Worm (Caenorhabditis elegans) whole organism, midembryonic: ENCODE results near the gene D2024.5.

Source experiments
- T22C8.4 ChIP-seq: fragments of 200-800 bp; sonication (Bioruptor generic); IDR thresholded peaks from 2 replicates; pipeline ENCODE4 v1.3.6; 2022; ENCODE audit warnings: missing genetic modification characterization, missing compliant biosample characterization
- cog-1 ChIP-seq: sonication (generic microtip); optimal IDR thresholded peaks from 2 replicates; lab custom pipeline; 2016; ENCODE audit warnings: missing genetic modification characterization, missing compliant biosample characterization
- flt-1 ChIP-seq: fragments of 200-800 bp; sonication (Bioruptor generic); IDR thresholded peaks from 2 replicates; pipeline ENCODE4 v1.3.6; 2022; ENCODE audit warnings: missing genetic modification characterization, missing compliant biosample characterization
- klf-2 ChIP-seq: fragments of 200-800 bp; sonication (Bioruptor generic); conservative IDR thresholded peaks from 2 replicates; pipeline ENCODE4 v1.3.6; 2022; ENCODE audit warnings: missing genetic modification reagents, missing genetic modification characterization, missing compliant biosample characterization
- med-1 ChIP-seq: sonication (generic microtip); optimal IDR thresholded peaks from 2 replicates; lab custom pipeline; 2017; ENCODE audit warnings: missing genetic modification characterization, mild to moderate bottlenecking, missing compliant biosample characterization, antibody characterized with exemption, missing genetic modification reagents; ENCODE audit not compliant: insufficient read depth
- ref-1 ChIP-seq: fragments of 200-800 bp; sonication (Bioruptor generic); conservative IDR thresholded peaks from 2 replicates; pipeline ENCODE4 v1.3.6; 2022; ENCODE audit warnings: missing genetic modification reagents, missing genetic modification characterization, missing compliant biosample characterization
- tab-1 ChIP-seq: fragments of 200-800 bp; sonication (Bioruptor generic); IDR thresholded peaks from 2 replicates; pipeline ENCODE4 v1.3.6; 2022; ENCODE audit warnings: missing genetic modification characterization, missing compliant biosample characterization
- ztf-23 ChIP-seq: fragments of 200-800 bp; sonication (Bioruptor generic); IDR thresholded peaks from 2 replicates; pipeline ENCODE4 v1.3.6; 2022; ENCODE audit warnings: missing genetic modification reagents, missing genetic modification characterization, missing compliant biosample characterization
- ztf-29 ChIP-seq: fragments of 200-800 bp; sonication (Bioruptor generic); IDR thresholded peaks from 2 replicates; pipeline ENCODE4 v1.3.6; 2022; ENCODE audit warnings: missing genetic modification reagents, missing genetic modification characterization, missing compliant biosample characterization

The D2024.5 gene

DNA sequence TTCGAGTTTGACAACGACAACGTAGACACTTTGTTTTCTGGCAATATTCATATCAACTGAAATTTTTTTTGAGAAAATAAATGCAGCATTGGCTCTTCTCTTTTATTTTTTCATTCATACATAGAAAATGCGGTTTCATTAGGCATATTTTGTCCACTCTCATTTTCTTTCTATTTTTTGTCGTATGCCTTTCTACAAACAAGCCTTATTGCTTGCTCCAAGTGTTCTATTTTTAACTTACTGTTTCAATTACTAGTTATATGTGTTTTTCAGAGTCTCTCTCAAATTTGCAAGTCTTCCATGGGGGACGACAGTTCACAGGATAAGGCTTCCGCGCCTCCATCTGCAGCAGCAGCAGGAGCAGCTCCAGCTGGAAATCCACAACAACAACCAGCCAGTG is 22.1 kb downstream of the D2024.5 start, which contains the start of gene kcc-1:
TSS of gene kcc-1 (plus strand) at position 301 of the 400 bp plus-strand sequence.
- TF ChIP-seq cog-1 (tag; lab: Kevin White, UChicago): no peak
- TF ChIP-seq tab-1 (GFP tag; lab: Robert Waterston, UW): no peak
- no peak for TF ChIP-seq klf-2 (GFP tag; lab: Robert Waterston, UW)

DNA sequence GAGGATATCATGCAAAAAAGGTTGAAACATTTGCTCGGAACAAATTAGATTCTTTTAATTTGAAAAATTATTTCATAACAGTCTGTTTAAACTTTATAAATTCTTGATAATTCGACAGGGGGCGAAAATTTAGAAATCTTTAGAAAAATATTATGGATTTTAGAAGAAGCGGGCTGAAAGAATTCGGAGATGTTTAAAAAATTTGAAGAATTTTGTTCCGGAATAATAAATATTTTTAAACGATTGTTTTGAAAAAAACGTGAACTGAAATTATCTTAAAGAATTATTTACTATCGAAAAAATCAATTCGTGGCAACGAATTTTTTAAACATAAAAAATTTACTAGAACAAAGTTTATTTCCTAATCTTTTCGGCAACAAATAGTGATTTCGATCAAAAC is 24.4 kb downstream of the D2024.5 start, which contains the start of gene R13A1.3:
TSS of gene R13A1.3 (plus strand) at position 301 of the 400 bp plus-strand sequence.
- no peak for TF ChIP-seq med-1 (GFP tag; lab: Kevin White, UChicago)
- TF ChIP-seq ztf-29 (GFP tag; lab: Robert Waterston, UW): no peak
- TF ChIP-seq cog-1 (tag; lab: Kevin White, UChicago): no peak
- no peak for TF ChIP-seq klf-2 (GFP tag; lab: Robert Waterston, UW)
- TF ChIP-seq tab-1 (GFP tag; lab: Robert Waterston, UW): no peak
- TF ChIP-seq T22C8.4 (GFP tag; lab: Robert Waterston, UW): no peak
- no peak for TF ChIP-seq ref-1 (GFP tag; lab: Robert Waterston, UW)
- TF ChIP-seq ztf-23: no peak
- no peak for TF ChIP-seq flt-1

DNA sequence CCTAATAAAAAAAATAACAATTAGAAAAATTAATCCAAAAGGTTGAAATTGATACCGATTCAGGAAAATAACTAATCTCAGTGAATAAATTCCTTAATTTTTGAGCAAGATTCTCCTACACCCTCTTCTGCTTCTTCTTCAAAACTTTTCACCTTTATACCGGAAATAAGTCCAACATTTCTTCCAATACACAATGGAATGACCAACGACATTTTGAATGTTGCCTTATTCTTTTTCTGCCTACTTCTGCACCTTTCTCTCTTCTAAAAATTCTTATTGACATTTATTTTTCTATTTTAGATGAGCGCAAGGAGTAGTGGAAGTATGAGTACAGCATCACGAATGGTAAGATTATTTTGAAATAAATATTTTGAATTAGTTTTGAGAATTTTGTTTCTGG is 31.3 kb downstream of the D2024.5 start, which contains the start of gene unc-8:
TSS of gene unc-8 (plus strand) at position 301 of the 400 bp plus-strand sequence.
- TF ChIP-seq ztf-23 (no peak), klf-2 (GFP tag; lab: Robert Waterston, UW) (no peak), med-1 (GFP tag; lab: Kevin White, UChicago) (no peak), ref-1 (GFP tag; lab: Robert Waterston, UW) (no peak), T22C8.4 (GFP tag; lab: Robert Waterston, UW) (no peak), ztf-29 (GFP tag; lab: Robert Waterston, UW) (no peak), cog-1 (tag; lab: Kevin White, UChicago) (no peak), tab-1 (GFP tag; lab: Robert Waterston, UW) (no peak), flt-1 (no peak)

DNA sequence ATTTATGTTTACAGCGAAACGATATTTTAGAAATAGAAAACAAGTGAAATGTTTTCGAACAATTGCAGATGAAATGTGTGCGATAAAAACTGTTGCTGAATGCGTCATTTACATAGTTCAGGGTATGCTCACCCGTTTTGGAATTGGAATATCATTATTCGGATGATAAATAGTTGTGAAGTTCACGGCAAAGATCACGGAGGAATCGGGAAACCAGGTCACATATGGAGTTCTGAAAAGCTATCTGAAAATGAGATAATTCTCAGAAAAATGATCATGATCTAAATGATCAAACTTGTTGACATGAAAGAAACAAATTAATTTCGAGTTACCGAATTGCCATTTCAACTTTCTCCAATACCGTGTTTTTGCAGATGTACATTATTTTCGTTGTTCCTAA is 32.4 kb downstream of the D2024.5 start, which contains the start of gene best-16:
TSS of gene best-16 (minus strand) at position 101 of the 400 bp plus-strand sequence.
- TF ChIP-seq med-1 (GFP tag; lab: Kevin White, UChicago): no peak
- no peak for TF ChIP-seq tab-1 (GFP tag; lab: Robert Waterston, UW)
- no peak for TF ChIP-seq ztf-29 (GFP tag; lab: Robert Waterston, UW)
- no peak for TF ChIP-seq cog-1 (tag; lab: Kevin White, UChicago)

DNA sequence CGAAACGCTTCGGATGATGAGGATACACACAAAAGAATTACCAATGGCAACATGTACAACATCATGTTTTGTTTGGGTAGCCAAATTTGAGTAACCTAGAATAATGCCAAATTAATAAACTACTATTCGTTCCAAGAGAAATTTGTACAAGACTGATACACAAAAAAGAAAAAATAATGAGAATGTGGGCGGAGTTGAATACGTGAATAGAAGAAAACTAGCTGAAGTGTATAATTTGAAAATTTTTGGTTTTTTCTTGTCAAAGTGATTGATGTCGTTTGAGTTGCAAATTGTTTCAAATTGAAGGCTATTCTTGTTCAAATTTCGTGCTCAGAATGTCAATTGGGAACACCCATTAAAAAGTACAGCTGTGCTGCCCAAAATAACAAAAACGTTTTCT is 36.4 kb downstream of the D2024.5 start, which contains the start of gene R13A1.5:
TSS of gene R13A1.5 (minus strand) at position 101 of the 400 bp plus-strand sequence.
- TF ChIP-seq med-1 (GFP tag; lab: Kevin White, UChicago) (no peak), T22C8.4 (GFP tag; lab: Robert Waterston, UW) (no peak), klf-2 (GFP tag; lab: Robert Waterston, UW) (no peak), flt-1 (no peak), ref-1 (GFP tag; lab: Robert Waterston, UW) (no peak), cog-1 (tag; lab: Kevin White, UChicago) (no peak), ztf-23 (no peak), ztf-29 (GFP tag; lab: Robert Waterston, UW) (no peak), tab-1 (GFP tag; lab: Robert Waterston, UW) (no peak)

DNA sequence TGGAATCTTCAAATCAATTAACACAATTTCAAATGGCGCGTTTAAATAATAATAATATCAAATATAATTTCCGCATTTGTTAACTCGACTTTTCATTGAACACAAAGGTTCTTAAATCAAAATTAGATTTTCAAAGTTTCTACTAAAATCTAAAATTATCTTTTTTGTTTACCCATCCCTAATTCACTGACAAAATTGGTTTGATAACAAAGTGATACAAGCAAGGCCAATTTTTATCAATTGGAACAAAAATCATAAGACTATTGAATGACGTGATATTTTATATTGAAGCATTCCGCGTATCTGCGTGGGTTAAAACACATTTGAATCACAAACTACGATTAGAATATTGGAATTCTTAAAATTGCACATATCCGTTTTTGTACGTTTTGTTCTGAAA is 37.7 kb downstream of the D2024.5 start:
- no peak for TF ChIP-seq tab-1 (GFP tag; lab: Robert Waterston, UW)
- TF ChIP-seq flt-1: no peak
- no peak for TF ChIP-seq klf-2 (GFP tag; lab: Robert Waterston, UW)

DNA sequence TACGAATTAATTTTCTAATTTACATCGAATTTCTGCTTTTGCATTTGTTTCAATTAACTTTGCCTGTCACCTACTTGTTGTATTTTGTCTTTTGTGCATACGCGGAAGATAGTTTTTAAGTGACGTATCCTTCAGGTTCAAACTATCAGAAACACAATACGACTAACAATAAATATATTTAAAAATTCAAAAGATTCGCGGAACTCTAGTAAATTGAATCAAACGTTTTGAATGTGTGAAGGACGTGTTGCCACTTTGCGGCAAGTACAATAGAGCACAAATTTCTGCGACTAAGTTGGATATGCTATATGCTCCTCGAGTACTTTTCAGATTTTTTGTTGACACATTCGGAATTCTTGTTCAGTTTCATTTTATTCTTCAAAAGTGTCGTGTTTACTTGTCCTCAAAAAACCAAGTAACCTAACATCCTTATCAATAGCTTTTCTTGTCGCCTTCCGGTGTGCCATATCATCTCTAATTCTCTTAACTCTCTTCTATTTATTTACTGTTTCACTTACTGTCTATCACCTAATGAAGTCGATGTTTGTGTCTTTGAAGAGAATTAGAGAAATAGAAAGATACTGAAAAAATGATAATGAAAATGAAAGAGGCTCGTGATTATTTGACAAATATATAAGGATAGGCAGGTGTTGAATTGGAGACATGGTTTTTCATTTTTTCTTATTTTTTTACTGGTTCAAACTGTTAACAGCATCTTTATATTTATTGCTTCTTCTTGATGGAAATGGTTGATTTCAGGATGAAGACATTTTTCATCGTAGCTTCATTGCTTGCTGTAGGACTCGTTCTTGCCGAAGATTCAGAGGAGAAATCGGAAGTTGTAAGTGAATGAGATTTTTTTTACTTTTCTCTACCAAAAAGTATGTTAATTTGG is 39.3 kb downstream of the D2024.5 start, which contains the start of gene srlf-7:
TSS of gene srlf-7 (plus strand) at position 760 of the 895 bp plus-strand sequence.
- no peak for TF ChIP-seq tab-1 (GFP tag; lab: Robert Waterston, UW)
- no peak for TF ChIP-seq ztf-23
- TF ChIP-seq T22C8.4 (GFP tag; lab: Robert Waterston, UW): no peak
- TF ChIP-seq klf-2 (GFP tag; lab: Robert Waterston, UW): no peak
- TF ChIP-seq med-1 (GFP tag; lab: Kevin White, UChicago): no peak
- TF ChIP-seq cog-1 (tag; lab: Kevin White, UChicago): no peak
- no peak for TF ChIP-seq flt-1
- TF ChIP-seq ztf-29 (GFP tag; lab: Robert Waterston, UW): no peak
- no peak for TF ChIP-seq ref-1 (GFP tag; lab: Robert Waterston, UW)

DNA sequence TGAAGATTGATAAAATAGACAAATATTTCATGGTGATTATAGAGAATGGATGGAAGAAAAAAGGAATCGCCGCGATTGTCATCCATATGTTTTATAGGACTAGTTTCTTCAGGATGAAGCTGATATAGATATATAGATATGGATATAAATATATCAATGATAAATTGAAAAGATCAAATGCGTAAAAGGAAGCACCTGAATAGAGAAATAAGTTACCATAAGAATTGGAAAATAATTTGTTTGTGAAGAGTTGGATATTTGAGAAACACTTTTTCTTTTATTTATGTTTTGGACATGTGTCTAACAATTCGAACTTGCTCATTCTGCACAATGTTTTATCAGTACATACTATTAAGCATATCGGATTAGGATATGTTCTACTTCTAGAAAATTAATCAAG is 40.1 kb downstream of the D2024.5 start, which contains the start of gene C42D4.13:
TSS of gene C42D4.13 (minus strand) at position 101 of the 400 bp plus-strand sequence.
- TF ChIP-seq klf-2 (GFP tag; lab: Robert Waterston, UW) (no peak), ztf-23 (no peak), T22C8.4 (GFP tag; lab: Robert Waterston, UW) (no peak), cog-1 (tag; lab: Kevin White, UChicago) (no peak), flt-1 (no peak), ztf-29 (GFP tag; lab: Robert Waterston, UW) (no peak), ref-1 (GFP tag; lab: Robert Waterston, UW) (no peak), med-1 (GFP tag; lab: Kevin White, UChicago) (no peak)

DNA sequence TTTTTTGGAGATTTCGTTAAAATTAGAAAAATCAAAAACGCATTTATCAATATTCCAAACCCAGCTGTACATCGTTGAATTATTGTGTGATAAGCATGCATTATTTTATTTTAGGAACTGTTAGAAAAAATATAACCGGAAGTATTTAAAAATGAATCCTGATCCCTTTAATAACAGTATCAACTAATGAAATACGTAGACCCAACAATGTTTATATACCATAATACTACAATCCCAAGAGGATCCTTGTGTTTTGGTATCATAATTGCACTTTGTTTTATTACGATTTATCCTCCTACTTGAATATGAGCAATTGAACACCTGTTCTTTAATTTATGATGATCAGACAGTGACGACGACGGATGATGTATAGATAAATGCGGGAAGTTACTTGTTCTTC is 41.4 kb downstream of the D2024.5 start, which contains the start of gene str-249:
TSS of gene str-249 (minus strand) at position 101 of the 400 bp plus-strand sequence.
- TF ChIP-seq tab-1 (GFP tag; lab: Robert Waterston, UW) (no peak), klf-2 (GFP tag; lab: Robert Waterston, UW) (no peak), T22C8.4 (GFP tag; lab: Robert Waterston, UW) (no peak), flt-1 (no peak), ztf-23 (no peak), ref-1 (GFP tag; lab: Robert Waterston, UW) (no peak), cog-1 (tag; lab: Kevin White, UChicago) (no peak), med-1 (GFP tag; lab: Kevin White, UChicago) (no peak), ztf-29 (GFP tag; lab: Robert Waterston, UW) (no peak)
